Fruit fly (Drosophila melanogaster): ENCODE data around the gene CG32277.

CG32277 gene

DNA sequence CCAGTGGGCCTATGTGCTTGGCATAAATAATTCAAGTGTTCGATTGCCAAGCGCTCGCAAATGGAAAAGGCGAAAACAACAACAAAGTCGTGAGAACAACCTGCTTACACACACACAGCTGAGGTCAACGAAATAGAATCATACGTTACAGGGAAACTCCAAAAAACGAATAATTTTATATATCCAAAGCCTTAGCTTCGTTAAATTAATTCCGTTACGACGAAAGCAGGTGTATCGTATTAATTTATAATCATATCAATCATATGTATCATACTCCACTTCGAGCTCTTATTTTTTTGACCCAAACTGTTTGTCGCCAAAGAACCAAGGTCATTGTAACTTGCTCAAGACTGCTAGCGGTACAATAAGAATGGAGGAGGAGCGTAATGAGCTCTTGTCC, 25.8 kb downstream of the CG32277 start (continued):
- TF ChIP-seq seq (GFP tag; IDR thresholded peaks at IDR 0.05) (peak; percentile 82), CG5245 (GFP tag; optimal IDR thresholded peaks at IDR 0.05) (peak; percentile 84), ems (GFP tag; optimal IDR thresholded peaks at IDR 0.05) (peak; percentile 88), D19B (GFP tag; optimal IDR thresholded peaks at IDR 0.05) (peak; percentile 83), NFAT (GFP tag; IDR thresholded peaks at IDR 0.05) (peak; percentile 86), Ravus (GFP tag; IDR thresholded peaks at IDR 0.05) (peak; percentile 53), cato (GFP tag; optimal IDR thresholded peaks at IDR 0.05; ENCODE audit: borderline replicate concordance) (peak; percentile 45), so (GFP tag; IDR thresholded peaks at IDR 0.05) (peak; percentile 70; the same call in 2 of the 3 replicates), h (optimal IDR thresholded peaks at IDR 0.05) (no peak), sima (GFP tag; optimal IDR thresholded peaks at IDR 0.05) (no peak), Atf-2 (GFP tag; optimal IDR thresholded peaks at IDR 0.05) (peak; percentile 58), Opbp (GFP tag; IDR thresholded peaks at IDR 0.05; ENCODE audit: partially characterized antibody) (no peak), row (GFP tag; IDR thresholded peaks at IDR 0.05) (peak; percentile 95), pho (GFP tag; optimal IDR thresholded peaks at IDR 0.05) (peak; percentile 54), Hr78 (GFP tag; optimal IDR thresholded peaks at IDR 0.05) (no peak), CG12659 (GFP tag; optimal IDR thresholded peaks at IDR 0.05) (peak; percentile 81), Jarid2 (GFP tag; optimal IDR thresholded peaks at IDR 0.05) (peak; percentile 56), tup (GFP tag; optimal IDR thresholded peaks at IDR 0.05) (peak; percentile 68), Blimp-1 (GFP tag; optimal IDR thresholded peaks at IDR 0.05) (peak; percentile 88), sim (GFP tag; IDR thresholded peaks at IDR 0.05) (peak; percentile 78), CG18476 (GFP tag; optimal IDR thresholded peaks at IDR 0.05) (peak; percentile 82), otp (GFP tag; IDR thresholded peaks at IDR 0.05) (peak; percentile 59; the same call in 2 of the 3 replicates), CG3163 (GFP tag; optimal IDR thresholded peaks at IDR 0.05) (no peak), HmgD (GFP tag; optimal IDR thresholded peaks at IDR 0.05) (no peak), Vsx1 (GFP tag; optimal IDR thresholded peaks at IDR 0.05) (no peak), gem (tag; optimal IDR thresholded peaks at IDR 0.05) (peak; percentile 93), Ets65A (GFP tag) (peak; percentile 86), CG15696 (tag; optimal IDR thresholded peaks at IDR 0.05) (peak; percentile 77), CG3847 (GFP tag; IDR thresholded peaks at IDR 0.05) (peak; percentile 70), schlank (tag; optimal IDR thresholded peaks at IDR 0.05) (peak; percentile 68), tin (GFP tag; optimal IDR thresholded peaks at IDR 0.05) (peak; percentile 86), insv (GFP tag; optimal IDR thresholded peaks at IDR 0.05) (no peak), nmo (GFP tag; optimal IDR thresholded peaks at IDR 0.05) (peak; percentile 80), croc (GFP tag; conservative IDR thresholded peaks at IDR 0.05) (peak; percentile 83), CG11504 (tag; optimal IDR thresholded peaks at IDR 0.05) (no peak), usp (GFP tag; optimal IDR thresholded peaks at IDR 0.05) (no peak), dan (GFP tag; IDR thresholded peaks at IDR 0.05) (peak; percentile 65), CG14014 (GFP tag; IDR thresholded peaks at IDR 0.05) (peak; percentile 89), CG13296 (GFP tag; optimal IDR thresholded peaks at IDR 0.05) (peak; percentile 91), HLHmδ (GFP tag; optimal IDR thresholded peaks at IDR 0.05) (no peak), CG2116 (GFP tag; optimal IDR thresholded peaks at IDR 0.05) (peak; percentile 48), CG15269 (tag; optimal IDR thresholded peaks at IDR 0.05) (peak; percentile 91), lab (GFP tag; optimal IDR thresholded peaks at IDR 0.05) (peak; percentile 94), PHDP (tag; optimal IDR thresholded peaks at IDR 0.05) (peak; percentile 92), Fer1 (GFP tag; optimal IDR thresholded peaks at IDR 0.05) (no peak), pfk (GFP tag; optimal IDR thresholded peaks at IDR 0.05) (no peak), CG1792 (GFP tag; optimal IDR thresholded peaks at IDR 0.05) (peak; percentile 58), CG9215 (GFP tag; IDR thresholded peaks at IDR 0.05) (peak; percentile 81), Aef1 (GFP tag; IDR thresholded peaks at IDR 0.05) (peak; percentile 84), tgo (GFP tag; IDR thresholded peaks at IDR 0.05) (peak; percentile 87), Deaf1 (tag; optimal IDR thresholded peaks at IDR 0.05) (no peak)

Data from whole organism, embryonic.